Fruit fly (Drosophila melanogaster): ENCODE measurements around the gene CG10096.
A peak's percentile ranks its signal among the peaks of the same experiment; 100 is the strongest.

The CG10096 gene

dm6 chr3R:12425510-12426309 is 29.9 kb upstream of the CG10096 start, which contains the start of gene Pp1-87B (continued):
- TF ChIP-seq CG8478 (optimal IDR thresholded peaks at IDR 0.05) (peak; percentile 97), Deaf1 (tag; optimal IDR thresholded peaks at IDR 0.05) (no peak), CG10959 (GFP tag; IDR thresholded peaks at IDR 0.05) (no peak), chn (GFP tag; optimal IDR thresholded peaks at IDR 0.05) (no peak), Blimp-1 (GFP tag; optimal IDR thresholded peaks at IDR 0.05) (no peak), CG9609 (GFP tag; optimal IDR thresholded peaks at IDR 0.05) (peak; percentile 30), CG1602 (GFP tag; optimal IDR thresholded peaks at IDR 0.05) (no peak), en (GFP tag; optimal IDR thresholded peaks at IDR 0.05) (no peak), YL-1 (GFP tag; optimal IDR thresholded peaks at IDR 0.05) (peak; percentile 86), sc (optimal IDR thresholded peaks at IDR 0.05) (no peak), sc (GFP tag; optimal IDR thresholded peaks at IDR 0.05) (no peak), prd (optimal IDR thresholded peaks at IDR 0.05) (no peak), prd (GFP tag; IDR thresholded peaks at IDR 0.05) (peak; percentile 22; the same call in 1 of the 3 replicates), slbo (GFP tag; IDR thresholded peaks at IDR 0.05) (no peak), CG4820 (GFP tag; optimal IDR thresholded peaks at IDR 0.05) (no peak), Chrac-16 (GFP tag; optimal IDR thresholded peaks at IDR 0.05) (no peak), Vsx1 (GFP tag; optimal IDR thresholded peaks at IDR 0.05) (no peak), CG7928 (GFP tag; optimal IDR thresholded peaks at IDR 0.05) (no peak), sr (GFP tag; IDR thresholded peaks at IDR 0.05) (no peak), CG6854 (GFP tag; optimal IDR thresholded peaks at IDR 0.05) (no peak), jumu (GFP tag; optimal IDR thresholded peaks at IDR 0.05) (peak; percentile 76), NFAT (GFP tag; IDR thresholded peaks at IDR 0.05) (no peak), Ets65A (GFP tag) (peak; percentile 89), knrl (GFP tag; IDR thresholded peaks at IDR 0.05; ENCODE audit: partially characterized antibody) (peak; percentile 43; the same call in 2 of the 3 replicates), CG1792 (GFP tag; optimal IDR thresholded peaks at IDR 0.05) (no peak), CG6813 (GFP tag; optimal IDR thresholded peaks at IDR 0.05) (no peak), lab (GFP tag; optimal IDR thresholded peaks at IDR 0.05) (no peak), NC2β (GFP tag; optimal IDR thresholded peaks at IDR 0.05) (no peak), ATbp (GFP tag; optimal IDR thresholded peaks at IDR 0.05) (no peak), cad (GFP tag; optimal IDR thresholded peaks at IDR 0.05) (no peak), CG42726 (GFP tag; IDR thresholded peaks at IDR 0.05; ENCODE audit: partially characterized antibody) (no peak; the same call in 1 of the 2 replicates), CG15011 (GFP tag; optimal IDR thresholded peaks at IDR 0.05) (no peak), D (optimal IDR thresholded peaks at IDR 0.05) (no peak), D (GFP tag; optimal IDR thresholded peaks at IDR 0.05) (no peak), dpn (GFP tag; optimal IDR thresholded peaks at IDR 0.05) (peak in 1 of 2 experiments; percentile 11), lilli (GFP tag; optimal IDR thresholded peaks at IDR 0.05) (no peak), CG8765 (GFP tag; IDR thresholded peaks at IDR 0.05) (no peak), Hmr (GFP tag; optimal IDR thresholded peaks at IDR 0.05) (peak; percentile 32), Side (GFP tag; optimal IDR thresholded peaks at IDR 0.05) (peak; percentile 32), Oli (tag; optimal IDR thresholded peaks at IDR 0.05) (no peak), D19A (tag; optimal IDR thresholded peaks at IDR 0.05) (no peak), ttk (GFP tag; IDR thresholded peaks at IDR 0.05) (no peak), Atf3 (GFP tag; optimal IDR thresholded peaks at IDR 0.05) (no peak), CG13624 (GFP tag; optimal IDR thresholded peaks at IDR 0.05) (no peak), CG4707 (GFP tag; optimal IDR thresholded peaks at IDR 0.05) (no peak), CG13424 (tag; optimal IDR thresholded peaks at IDR 0.05) (no peak), ash1 (GFP tag; optimal IDR thresholded peaks at IDR 0.05) (no peak), CG33213 (GFP tag; optimal IDR thresholded peaks at IDR 0.05) (no peak), Sox102F (GFP tag; optimal IDR thresholded peaks at IDR 0.05) (no peak), CG12769 (tag; optimal IDR thresholded peaks at IDR 0.05) (no peak), C15 (GFP tag; IDR thresholded peaks at IDR 0.05) (no peak)
